Worm (Caenorhabditis elegans) whole organism, late embryonic: ENCODE data around the gene K02F3.12.
A peak's percentile ranks its signal among the peaks of the same experiment; 100 is the strongest.

Source experiments
- C38D4.7 ChIP-seq: fragments of 200-800 bp; sonication (Bioruptor generic); optimal IDR thresholded peaks from 2 replicates; lab custom pipeline; 2018; ENCODE audit warnings: mild to moderate bottlenecking, missing genetic modification characterization, moderate library complexity, missing compliant biosample characterization
- T23F11.4 ChIP-seq: fragments of 200-800 bp; sonication (Bioruptor generic); optimal IDR thresholded peaks from 2 replicates; lab custom pipeline; 2018; ENCODE audit warnings: mild to moderate bottlenecking, missing genetic modification characterization, missing compliant biosample characterization
- Y22D7AL.16 ChIP-seq: sonication (generic microtip); optimal IDR thresholded peaks from 2 replicates; lab custom pipeline; 2016; ENCODE audit warnings: missing genetic modification characterization, missing compliant biosample characterization
- ceh-14 ChIP-seq: sonication (generic microtip); optimal IDR thresholded peaks from 2 replicates; lab custom pipeline; 2016; ENCODE audit warnings: missing genotype, missing genetic modification characterization, missing compliant biosample characterization
- ceh-19 ChIP-seq: fragments of 200-800 bp; sonication (Bioruptor generic); optimal IDR thresholded peaks from 2 replicates; lab custom pipeline; 2018; ENCODE audit warnings: mild to moderate bottlenecking, missing genetic modification characterization, missing compliant biosample characterization
- ceh-2 ChIP-seq: sonication (generic microtip); optimal IDR thresholded peaks from 2 replicates; lab custom pipeline; 2016; ENCODE audit warnings: missing genotype, missing genetic modification characterization, missing compliant biosample characterization
- ceh-24 ChIP-seq: sonication (generic microtip); optimal IDR thresholded peaks from 2 replicates; lab custom pipeline; 2016; ENCODE audit warnings: mild to moderate bottlenecking, missing genetic modification characterization, missing compliant biosample characterization
- ceh-31 ChIP-seq: sonication (generic microtip); optimal IDR thresholded peaks from 2 replicates; lab custom pipeline; 2016; ENCODE audit warnings: missing genetic modification characterization, missing compliant biosample characterization
- ceh-34 ChIP-seq: sonication (generic microtip); optimal IDR thresholded peaks from 2 replicates; lab custom pipeline; 2016; ENCODE audit warnings: mild to moderate bottlenecking, missing genetic modification characterization, missing compliant biosample characterization
- ceh-45 ChIP-seq: fragments of 200-800 bp; sonication (Bioruptor generic); IDR thresholded peaks from 2 replicates; pipeline ENCODE4 v1.3.6; 2022; ENCODE audit warnings: missing genetic modification reagents, missing genetic modification characterization, missing compliant biosample characterization
- ceh-48 ChIP-seq: sonication (generic microtip); optimal IDR thresholded peaks from 2 replicates; lab custom pipeline; 2016; ENCODE audit warnings: missing genetic modification characterization, inconsistent platforms, missing compliant biosample characterization
- dve-1 ChIP-seq: sonication (generic microtip); optimal IDR thresholded peaks from 2 replicates; lab custom pipeline; 2017; ENCODE audit warnings: antibody characterized with exemption, mild to moderate bottlenecking, missing genetic modification characterization, missing compliant biosample characterization
- elt-2 ChIP-seq: sonication (generic microtip); optimal IDR thresholded peaks from 2 replicates; lab custom pipeline; 2016; ENCODE audit warnings: missing genetic modification reagents, missing genetic modification characterization, missing compliant biosample characterization
- ets-4 ChIP-seq: sonication (generic microtip); optimal IDR thresholded peaks from 2 replicates; lab custom pipeline; 2016; ENCODE audit warnings: missing genetic modification characterization, missing compliant biosample characterization
- fax-1 ChIP-seq: sonication (generic microtip); optimal IDR thresholded peaks from 2 replicates; lab custom pipeline; 2016; ENCODE audit warnings: missing genotype, missing genetic modification characterization, missing compliant biosample characterization
- fkh-6 ChIP-seq: sonication (generic microtip); optimal IDR thresholded peaks from 2 replicates; lab custom pipeline; 2016; ENCODE audit warnings: missing genetic modification characterization, missing compliant biosample characterization
- gmeb-2 ChIP-seq: sonication (generic microtip); optimal IDR thresholded peaks from 2 replicates; lab custom pipeline; 2016; ENCODE audit warnings: missing genetic modification characterization, inconsistent platforms, missing compliant biosample characterization
- hlh-13 ChIP-seq: fragments of 200-800 bp; sonication (Bioruptor generic); optimal IDR thresholded peaks from 2 replicates; lab custom pipeline; 2018; ENCODE audit warnings: mild to moderate bottlenecking, missing genetic modification characterization, missing compliant biosample characterization
- hlh-15 ChIP-seq: sonication (generic microtip); optimal IDR thresholded peaks from 2 replicates; lab custom pipeline; 2016; ENCODE audit warnings: missing genetic modification characterization, missing compliant biosample characterization
- hlh-30 ChIP-seq: sonication (generic microtip); optimal IDR thresholded peaks from 2 replicates; lab custom pipeline; 2017; ENCODE audit warnings: antibody characterized with exemption, missing genetic modification characterization, missing compliant biosample characterization; ENCODE audit not compliant: insufficient read depth
- hlh-6 ChIP-seq: sonication (generic microtip); optimal IDR thresholded peaks from 2 replicates; lab custom pipeline; 2016; ENCODE audit warnings: missing genotype, missing genetic modification characterization, missing compliant biosample characterization
- madf-2 ChIP-seq: sonication (generic microtip); optimal IDR thresholded peaks from 2 replicates; lab custom pipeline; 2017; ENCODE audit warnings: missing genetic modification characterization, missing compliant biosample characterization
- mec-3 ChIP-seq: sonication (generic microtip); optimal IDR thresholded peaks from 2 replicates; lab custom pipeline; 2016; ENCODE audit warnings: borderline replicate concordance, missing genetic modification characterization, missing compliant biosample characterization
- nhr-232 ChIP-seq: sonication (generic microtip); optimal IDR thresholded peaks from 2 replicates; lab custom pipeline; 2016; ENCODE audit warnings: missing genetic modification characterization, missing compliant biosample characterization
- pat-9 ChIP-seq: fragments of 200-800 bp; sonication (Bioruptor generic); optimal IDR thresholded peaks from 2 replicates; lab custom pipeline; 2018; ENCODE audit warnings: mild to moderate bottlenecking, missing genetic modification characterization, moderate library complexity, missing compliant biosample characterization
- pax-1 ChIP-seq: fragments of 150-350 bp; optimal IDR thresholded peaks from 2 replicates; lab custom pipeline; 2014; ENCODE audit warnings: missing biosample characterization, missing genetic modification characterization
- pqm-1 ChIP-seq: sonication (generic microtip); optimal IDR thresholded peaks from 2 replicates; lab custom pipeline; 2016; ENCODE audit warnings: missing genetic modification characterization, missing compliant biosample characterization
- sdc-2 ChIP-seq: sonication (generic microtip); optimal IDR thresholded peaks from 2 replicates; lab custom pipeline; 2016; ENCODE audit warnings: missing genotype, missing genetic modification characterization, missing compliant biosample characterization
- tbx-7 ChIP-seq: sonication (generic microtip); optimal IDR thresholded peaks from 2 replicates; lab custom pipeline; 2016; ENCODE audit warnings: missing genotype, missing genetic modification characterization, missing compliant biosample characterization
- unc-3 ChIP-seq, 2 experiments: fragments of 200-800 bp in 1 of 2; sonication (Bioruptor generic) in 1 of 2; sonication (generic microtip) in 1 of 2; conservative IDR thresholded peaks in 1 of 2; optimal IDR thresholded peaks in 1 of 2; 2 replicates each; pipeline versions ENCODE4 v1.3.6 to Lab custom; 2016 to 2022; ENCODE audit warnings: missing compliant biosample characterization in 2 of 2, missing genetic modification characterization in 2 of 2, missing genetic modification reagents in 1 of 2
- unc-42 ChIP-seq: sonication (generic microtip); optimal IDR thresholded peaks from 2 replicates; lab custom pipeline; 2016; ENCODE audit warnings: missing genotype, missing genetic modification characterization, missing compliant biosample characterization
- unc-55 ChIP-seq: sonication (generic microtip); optimal IDR thresholded peaks from 2 replicates; lab custom pipeline; 2017; ENCODE audit warnings: missing biosample characterization, missing genetic modification reagents, missing genetic modification characterization
- unc-86 ChIP-seq: sonication (generic microtip); optimal IDR thresholded peaks from 2 replicates; lab custom pipeline; 2016; ENCODE audit warnings: missing genetic modification characterization, missing compliant biosample characterization

The K02F3.12 gene

DNA sequence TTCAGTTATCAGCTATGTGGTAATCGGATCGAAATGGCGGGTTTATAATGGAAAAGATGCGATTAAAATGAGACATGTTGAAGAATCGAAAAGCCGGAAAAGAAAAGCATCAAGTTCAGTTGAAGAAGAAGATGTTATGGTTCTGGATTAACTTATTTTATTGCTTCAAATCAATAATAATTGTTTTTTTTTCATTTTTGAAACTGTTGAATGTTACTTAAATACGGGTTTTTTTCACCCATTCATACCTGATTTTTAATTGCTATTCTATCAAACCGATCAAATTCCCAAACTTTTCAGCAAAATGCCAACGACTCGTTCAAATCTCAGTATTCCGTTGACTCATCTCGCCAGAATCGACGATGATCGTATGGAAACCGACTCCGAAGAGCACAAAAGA lies 3.5 kb downstream of the K02F3.12 start, which contains the start of gene exos-4.2:
exos-4.2 (plus strand) TSS at position 301 of the 400 bp plus-strand sequence.
- TF ChIP-seq mec-3 (tag; lab: Kevin White, UChicago) (no peak), ceh-14 (tag; lab: Kevin White, UChicago) (no peak), unc-86 (tag; lab: Kevin White, UChicago) (no peak), pqm-1 (tag; lab: Kevin White, UChicago) (no peak), ets-4 (tag; lab: Kevin White, UChicago) (no peak), nhr-232 (tag; lab: Kevin White, UChicago) (no peak), unc-42 (no peak), ceh-45 (GFP tag; lab: Robert Waterston, UW) (no peak), pax-1 (tag; lab: Kevin White, UChicago) (no peak), dve-1 (no peak), hlh-30 (tag; lab: Kevin White, UChicago) (no peak), gmeb-2 (tag; lab: Kevin White, UChicago) (no peak), Y22D7AL.16 (tag; lab: Kevin White, UChicago) (no peak)
- TF ChIP-seq, all 69 proteins: peak for 0

DNA sequence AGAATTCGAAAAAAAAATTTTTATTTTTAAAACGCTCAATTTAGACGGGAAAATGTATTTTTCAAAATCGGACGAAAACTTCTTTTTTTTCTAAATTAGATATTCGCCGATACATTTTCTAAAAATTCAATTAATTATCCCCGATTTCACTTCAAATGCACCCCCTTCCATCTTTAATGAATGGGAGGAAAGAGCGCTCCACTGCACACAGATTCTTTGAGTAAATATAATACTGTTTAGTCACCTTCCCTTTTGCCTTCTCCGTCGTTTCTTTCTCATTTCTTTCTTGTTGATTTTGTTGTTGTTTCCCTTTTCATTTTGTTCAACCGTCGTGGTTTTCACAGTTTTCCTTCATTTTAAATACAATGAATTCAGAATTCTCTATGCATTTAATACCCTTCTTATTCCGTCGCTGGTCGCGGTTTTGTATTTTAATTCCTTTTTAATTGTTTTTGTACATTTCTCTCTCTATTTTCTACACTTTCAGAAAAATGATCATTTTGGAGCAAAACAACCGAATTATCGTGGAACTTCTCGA lies 5.5 kb downstream of the K02F3.12 start, which contains the start of gene arx-4:
arx-4 (plus strand) TSS at position 488 of the 538 bp plus-strand sequence.
- TF ChIP-seq pax-1 (tag; lab: Kevin White, UChicago), result no peak
- no peak for TF ChIP-seq ceh-24 (tag; lab: Kevin White, UChicago)
- peak; percentile 95 for TF ChIP-seq unc-42
- TF ChIP-seq ceh-31 (tag; lab: Kevin White, UChicago), result peak; percentile 28

DNA sequence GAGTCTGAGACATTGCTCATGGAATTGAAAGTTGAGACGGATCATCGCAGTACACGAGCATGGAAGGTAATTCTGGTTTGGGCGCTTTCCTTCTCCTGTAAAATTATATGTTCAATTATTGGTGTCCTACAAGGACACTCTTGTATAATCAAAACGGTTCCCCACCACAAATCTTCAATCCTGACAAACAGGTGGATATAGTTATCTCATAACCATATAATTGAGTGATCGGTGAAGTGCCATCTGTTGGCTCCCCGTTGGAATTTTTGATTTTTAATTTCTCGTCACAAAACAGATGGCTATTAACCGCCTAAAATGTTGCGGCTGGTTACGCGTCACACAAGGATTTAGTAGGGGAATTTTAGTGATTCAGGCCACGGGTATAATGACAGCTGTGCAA lies 12.5 kb downstream of the K02F3.12 start:
- TF ChIP-seq hlh-6 (tag; lab: Kevin White, UChicago) (no peak), fax-1 (no peak), ceh-2 (tag; lab: Kevin White, UChicago) (no peak), pat-9 (tag; lab: Kevin White, UChicago) (no peak), C38D4.7 (GFP tag; lab: Kevin White, UChicago) (no peak), ceh-48 (tag; lab: Kevin White, UChicago) (no peak), hlh-15 (tag; lab: Kevin White, UChicago) (no peak)

DNA sequence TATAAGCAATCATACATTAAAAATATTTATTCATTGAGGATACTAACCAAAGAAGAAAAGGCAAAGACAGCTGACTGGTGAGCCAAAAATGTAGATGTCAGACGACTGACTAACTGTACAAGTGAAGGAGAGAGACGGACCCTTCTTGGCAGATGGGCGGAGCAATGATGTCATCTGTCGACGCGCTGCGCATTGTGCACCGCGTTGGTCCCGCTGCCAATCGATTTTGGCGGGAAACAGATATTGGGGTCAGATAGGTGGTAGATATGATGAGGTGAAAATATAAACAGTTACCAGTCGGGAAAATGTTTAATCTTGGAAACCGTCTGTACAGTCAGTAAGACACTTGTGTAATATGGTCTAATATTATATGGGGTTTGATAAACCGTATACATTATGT lies 13.5 kb downstream of the K02F3.12 start, which contains the start of gene T24C4.2:
T24C4.2 (minus strand) TSS at position 101 of the 400 bp plus-strand sequence.
- TF ChIP-seq unc-55 (GFP tag; lab: Kevin White, UChicago), result no peak
- TF ChIP-seq elt-2 (tag; lab: Kevin White, UChicago), result no peak
- no peak for TF ChIP-seq sdc-2 (tag; lab: Kevin White, UChicago)
- no peak for TF ChIP-seq unc-3 (GFP tag; conservative IDR thresholded peaks at IDR 0.05; lab: Robert Waterston, UW)
- TF ChIP-seq unc-3 (tag; optimal IDR thresholded peaks at IDR 0.05; lab: Kevin White, UChicago), result no peak
- TF ChIP-seq pax-1 (tag; lab: Kevin White, UChicago), result no peak
- no peak for TF ChIP-seq T23F11.4
- TF ChIP-seq ceh-45 (GFP tag; lab: Robert Waterston, UW), result no peak
- TF ChIP-seq hlh-6 (tag; lab: Kevin White, UChicago), result no peak
- no peak for TF ChIP-seq ceh-34 (tag; lab: Kevin White, UChicago)
- TF ChIP-seq fkh-6 (tag; lab: Kevin White, UChicago), result no peak
- TF ChIP-seq tbx-7 (tag; lab: Kevin White, UChicago), result no peak
- TF ChIP-seq ceh-19 (GFP tag; lab: Kevin White, UChicago), result no peak
- no peak for TF ChIP-seq madf-2 (tag; lab: Kevin White, UChicago)
- no peak for TF ChIP-seq hlh-13 (GFP tag; lab: Kevin White, UChicago)
